Fruit fly (Drosophila melanogaster) whole organism, prepupa: ENCODE data around the gene pont.

Experiments
- CG11294 ChIP-seq: fragments of 200-800 bp; sonication (Bioruptor generic); IDR thresholded peaks from 2 replicates; pipeline ENCODE4 v1.3.6; 2022; ENCODE audit warnings: missing biosample characterization, missing genetic modification characterization
- CG3032 ChIP-seq: fragments of 200-800 bp; optimal IDR thresholded peaks from 2 replicates; lab custom pipeline; 2019; ENCODE audit warnings: missing biosample characterization, mild to moderate bottlenecking, missing genetic modification characterization, moderate library complexity
- Eip75B ChIP-seq: fragments of 200-800 bp; sonication (Bioruptor generic); optimal IDR thresholded peaks from 3 replicates; lab custom pipeline; 2016; ENCODE audit warnings: missing biosample characterization, missing genetic modification characterization
- Gug ChIP-seq: fragments of 200-800 bp; sonication (Bioruptor generic); IDR thresholded peaks from 2 replicates; pipeline ENCODE4 v1.3.6; 2022; ENCODE audit warnings: missing biosample characterization, missing genetic modification characterization
- Hr39 ChIP-seq: fragments of 200-800 bp; sonication (Bioruptor generic); optimal IDR thresholded peaks from 2 replicates; lab custom pipeline; 2016; ENCODE audit warnings: missing biosample characterization, missing genetic modification characterization
- Sox15 ChIP-seq: fragments of 200-800 bp; sonication (Bioruptor generic); optimal IDR thresholded peaks from 3 replicates; lab custom pipeline; 2016; ENCODE audit warnings: missing biosample characterization, missing genetic modification characterization
- achi ChIP-seq: fragments of 200-800 bp; sonication (Bioruptor generic); optimal IDR thresholded peaks from 3 replicates; lab custom pipeline; 2016; ENCODE audit warnings: missing biosample characterization, missing genetic modification characterization
- esn ChIP-seq: fragments of 200-800 bp; sonication (Bioruptor generic); optimal IDR thresholded peaks from 2 replicates; lab custom pipeline; 2016; ENCODE audit warnings: missing biosample characterization, mild to moderate bottlenecking, missing genetic modification characterization, moderate library complexity
- ss ChIP-seq, 2 experiments: fragments of 200-800 bp; sonication (Bioruptor generic); optimal IDR thresholded peaks; 2 replicates in 1 of 2; 3 replicates in 1 of 2; lab custom pipeline; 2017 to 2018; ENCODE audit warnings: mild to moderate bottlenecking in 2 of 2, missing biosample characterization in 2 of 2, missing genetic modification characterization in 2 of 2, moderate library complexity in 1 of 2
- svp ChIP-seq: fragments of 200-800 bp; sonication (Bioruptor generic); peaks from one replicate; lab custom pipeline; 2016; ENCODE audit warnings: missing biosample characterization, missing genetic modification characterization

DNA sequence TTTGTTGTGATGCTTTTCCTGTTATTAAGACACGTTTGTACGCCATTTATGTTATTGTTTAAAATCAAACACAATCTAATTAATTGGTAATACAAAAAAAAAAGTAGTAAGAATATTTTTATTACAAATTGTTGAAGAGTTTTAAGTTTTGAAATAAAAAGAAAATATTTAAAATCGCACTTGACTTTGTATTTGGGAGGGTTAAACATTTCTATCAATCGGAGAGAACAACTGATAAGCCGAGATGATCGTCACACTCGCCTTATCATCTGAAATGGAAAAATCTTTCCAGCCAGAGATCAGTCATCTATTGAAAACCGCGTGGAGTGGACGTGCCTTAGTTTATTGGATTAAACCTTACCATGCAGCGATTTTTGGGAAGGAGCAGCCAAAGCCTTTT, 10.7 kb upstream of the pont start, which contains the start of gene CG3999:
- TF ChIP-seq Sox15 (GFP tag; lab: Kevin White, UChicago) = no peak
- no peak for TF ChIP-seq esn
- no peak for TF ChIP-seq Eip75B (GFP tag; lab: Kevin White, UChicago)
- TF ChIP-seq achi (GFP tag; lab: Kevin White, UChicago) = no peak
- no peak for TF ChIP-seq CG11294 (GFP tag; lab: Robert Waterston, UW)
- TF ChIP-seq Hr39 (GFP tag; lab: Kevin White, UChicago) = no peak
- TF ChIP-seq Gug (GFP tag; lab: Robert Waterston, UW) = no peak
- TF ChIP-seq CG3032 = no peak
- TF ChIP-seq svp (GFP tag; lab: Kevin White, UChicago) = no peak
- no peak for TF ChIP-seq ss (GFP tag; optimal IDR thresholded peaks at IDR 0.05; lab: Kevin White, UChicago)
